Fruit fly (Drosophila melanogaster): ENCODE measurements around the gene ATP6AP2.
A peak's percentile ranks its signal among the peaks of the same experiment; 100 is the strongest.

ATP6AP2 gene

dm6 chr3R:9266765-9267164 is 6.3 kb downstream of the ATP6AP2 start, which contains the start of the genes TrpRS and Vps16A (continued):
- TF ChIP-seq ssp (GFP tag; IDR thresholded peaks at IDR 0.05): peak; percentile 97
- no peak for TF ChIP-seq corto (GFP tag; optimal IDR thresholded peaks at IDR 0.05)
- peak; percentile 46; the same call in 1 of the 2 replicates for TF ChIP-seq onecut (GFP tag; IDR thresholded peaks at IDR 0.05)
- no peak for TF ChIP-seq prd (optimal IDR thresholded peaks at IDR 0.05)
- TF ChIP-seq prd (GFP tag; IDR thresholded peaks at IDR 0.05): no peak
- no peak for TF ChIP-seq aop (GFP tag; IDR thresholded peaks at IDR 0.05)
- TF ChIP-seq sob (GFP tag; IDR thresholded peaks at IDR 0.05): 0 out of 2 replicates have a peak, but pooled peaks have one; percentile 22
- TF ChIP-seq Jarid2 (GFP tag; optimal IDR thresholded peaks at IDR 0.05): no peak
- no peak for TF ChIP-seq bowl (GFP tag; IDR thresholded peaks at IDR 0.05)
- no peak for TF ChIP-seq CG2199 (GFP tag; IDR thresholded peaks at IDR 0.05)
- no peak for TF ChIP-seq rib (GFP tag; IDR thresholded peaks at IDR 0.05)
- TF ChIP-seq MTF-1 (GFP tag; optimal IDR thresholded peaks at IDR 0.05; ENCODE audit: borderline replicate concordance): no peak
- TF ChIP-seq Lpt (GFP tag; optimal IDR thresholded peaks at IDR 0.05): no peak
- TF ChIP-seq CG34422 (GFP tag; IDR thresholded peaks at IDR 0.05): peak; percentile 47; the same call in 1 of the 3 replicates
- no peak for TF ChIP-seq Aef1 (GFP tag; IDR thresholded peaks at IDR 0.05)
- TF ChIP-seq Six4 (GFP tag; optimal IDR thresholded peaks at IDR 0.05): no peak
- TF ChIP-seq az2 (GFP tag; optimal IDR thresholded peaks at IDR 0.05): no peak
- no peak for TF ChIP-seq shn (GFP tag; optimal IDR thresholded peaks at IDR 0.05)
- peak; percentile 71 for TF ChIP-seq Ets97D (GFP tag; optimal IDR thresholded peaks at IDR 0.05)
- no peak for TF ChIP-seq PHDP (tag; optimal IDR thresholded peaks at IDR 0.05)
- TF ChIP-seq Sry-δ (GFP tag; optimal IDR thresholded peaks at IDR 0.05): peak; percentile 89
- no peak for TF ChIP-seq HHEX (GFP tag; optimal IDR thresholded peaks at IDR 0.05)
- peak; percentile 78 for TF ChIP-seq CG3995 (GFP tag; optimal IDR thresholded peaks at IDR 0.05)
- peak; percentile 96 for TF ChIP-seq stwl (tag; optimal IDR thresholded peaks at IDR 0.05)
- no peak for TF ChIP-seq Dbx (GFP tag; IDR thresholded peaks at IDR 0.05)
- no peak for TF ChIP-seq da (GFP tag; optimal IDR thresholded peaks at IDR 0.05)
- TF ChIP-seq Hey (tag; optimal IDR thresholded peaks at IDR 0.05): no peak
- peak; percentile 9 for TF ChIP-seq Hsf (GFP tag; optimal IDR thresholded peaks at IDR 0.05)
- peak; percentile 32 for TF ChIP-seq lbe (GFP tag; optimal IDR thresholded peaks at IDR 0.05)
- TF ChIP-seq grau (tag; optimal IDR thresholded peaks at IDR 0.05): no peak
- no peak for TF ChIP-seq Bdp1 (GFP tag; optimal IDR thresholded peaks at IDR 0.05)
- peak; percentile 41 for TF ChIP-seq CrebB (tag; optimal IDR thresholded peaks at IDR 0.05)
- TF ChIP-seq hbn (GFP tag; IDR thresholded peaks at IDR 0.05; ENCODE audit: partially characterized antibody): peak; percentile 97
- TF ChIP-seq Mrtf (GFP tag; IDR thresholded peaks at IDR 0.05): no peak
- TF ChIP-seq mam (GFP tag; optimal IDR thresholded peaks at IDR 0.05): no peak
- TF ChIP-seq Mes4 (GFP tag; optimal IDR thresholded peaks at IDR 0.05): no peak
- TF ChIP-seq CG10654 (GFP tag; optimal IDR thresholded peaks at IDR 0.05): no peak
- no peak for TF ChIP-seq gsb (GFP tag; IDR thresholded peaks at IDR 0.05)
- no peak for TF ChIP-seq Nf-YB (GFP tag; optimal IDR thresholded peaks at IDR 0.05)
- TF ChIP-seq fd102C (GFP tag; optimal IDR thresholded peaks at IDR 0.05): no peak
- TF ChIP-seq schlank (tag; optimal IDR thresholded peaks at IDR 0.05): no peak
- TF ChIP-seq CG17385 (GFP tag; optimal IDR thresholded peaks at IDR 0.05): no peak
- no peak for TF ChIP-seq Ets65A (GFP tag)
- TF ChIP-seq pros (GFP tag; optimal IDR thresholded peaks at IDR 0.05): no peak
- peak; percentile 23 for TF ChIP-seq mirr (GFP tag; optimal IDR thresholded peaks at IDR 0.05)
- TF ChIP-seq CG8290 (GFP tag; optimal IDR thresholded peaks at IDR 0.05): peak; percentile 39
- no peak for TF ChIP-seq CG8290 (tag; optimal IDR thresholded peaks at IDR 0.05)
- TF ChIP-seq CG32772 (GFP tag; IDR thresholded peaks at IDR 0.05): no peak
- no peak for TF ChIP-seq CG11085 (GFP tag; IDR thresholded peaks at IDR 0.05)
- TF ChIP-seq CG14014 (GFP tag; IDR thresholded peaks at IDR 0.05): no peak
- no peak for TF ChIP-seq sens-2 (GFP tag; IDR thresholded peaks at IDR 0.05)
- no peak for TF ChIP-seq Eip74EF (GFP tag; optimal IDR thresholded peaks at IDR 0.05)
- no peak for TF ChIP-seq CG4730 (GFP tag; IDR thresholded peaks at IDR 0.05)
- peak; percentile 79 for TF ChIP-seq CG7357 (GFP tag; IDR thresholded peaks at IDR 0.05)
